ENCODE assay signal across 5 fruit fly cellular contexts in genomic region chr3R:31606242-31607143, dm6.
TF ChIP-seq lines count a peak whose summit lies in the region.

No protein-coding gene starts in this region.

- no peak for TF ChIP-seq CTCF in whole organism, embryonic (GFP tag; optimal IDR thresholded peaks at IDR 0.05; lab: Kevin White, UChicago)

TF ChIP-seq in whole organism, adult, 20 proteins besides CTCF, POLR2A, EP300 and RAD21:
- TF ChIP-seq Hr96 (GFP tag; optimal IDR thresholded peaks at IDR 0.05; lab: Kevin White, UChicago) (peak; percentile 6), CG7101 (tag; optimal IDR thresholded peaks at IDR 0.05; lab: Kevin White, UChicago) (no peak), CG7045 (GFP tag; optimal IDR thresholded peaks at IDR 0.05; lab: Kevin White, UChicago) (no peak), CG5204 (GFP tag; optimal IDR thresholded peaks at IDR 0.05; lab: Kevin White, UChicago) (no peak), CG14711 (tag; optimal IDR thresholded peaks at IDR 0.05; lab: Kevin White, UChicago) (no peak), ovo (GFP tag; optimal IDR thresholded peaks at IDR 0.05; lab: Kevin White, UChicago) (no peak), CG1620 (GFP tag; optimal IDR thresholded peaks at IDR 0.05; lab: Kevin White, UChicago) (no peak), toe (GFP tag; optimal IDR thresholded peaks at IDR 0.05; lab: Kevin White, UChicago) (no peak), tj (GFP tag; optimal IDR thresholded peaks at IDR 0.05; lab: Kevin White, UChicago) (no peak), cic (GFP tag; optimal IDR thresholded peaks at IDR 0.05; lab: Kevin White, UChicago) (no peak), CG33017 (tag; optimal IDR thresholded peaks at IDR 0.05; lab: Kevin White, UChicago) (no peak), bab1 (GFP tag; optimal IDR thresholded peaks at IDR 0.05; lab: Kevin White, UChicago) (no peak), CG12768 (GFP tag; optimal IDR thresholded peaks at IDR 0.05; lab: Kevin White, UChicago) (peak; percentile 2), pad (GFP tag; optimal IDR thresholded peaks at IDR 0.05; lab: Kevin White, UChicago) (no peak), CG11617 (GFP tag; optimal IDR thresholded peaks at IDR 0.05; lab: Kevin White, UChicago) (no peak), cnc (optimal IDR thresholded peaks at IDR 0.05; lab: Kevin White, UChicago) (no peak), Crg-1 (GFP tag; optimal IDR thresholded peaks at IDR 0.05; lab: Kevin White, UChicago) (no peak)

TF ChIP-seq in whole organism, embryonic, 481 proteins besides CTCF, POLR2A, EP300 and RAD21 (continues in another document):
- TF ChIP-seq gt (GFP tag; IDR thresholded peaks at IDR 0.05; lab: Robert Waterston, UW), result 0 out of 2 replicates have a peak, but pooled peaks have one; percentile 8
- TF ChIP-seq Hr78 (GFP tag; optimal IDR thresholded peaks at IDR 0.05; lab: Kevin White, UChicago), result peak in 1 of 2 experiments; percentile 32
- TF ChIP-seq gfzf (GFP tag; optimal IDR thresholded peaks at IDR 0.05; lab: Kevin White, UChicago), result peak; percentile 8
- TF ChIP-seq pfk (GFP tag; optimal IDR thresholded peaks at IDR 0.05; lab: Kevin White, UChicago), result peak; percentile 30
- TF ChIP-seq stwl (tag; optimal IDR thresholded peaks at IDR 0.05; lab: Kevin White, UChicago), result no peak
- no peak for TF ChIP-seq CG42726 (GFP tag; IDR thresholded peaks at IDR 0.05; lab: Robert Waterston, UW; ENCODE audit: partially characterized antibody)
- peak; percentile 10 for TF ChIP-seq HLHmδ (GFP tag; optimal IDR thresholded peaks at IDR 0.05; lab: Kevin White, UChicago)
- TF ChIP-seq chn (GFP tag; optimal IDR thresholded peaks at IDR 0.05; lab: Kevin White, UChicago), result no peak
- TF ChIP-seq ac (GFP tag; optimal IDR thresholded peaks at IDR 0.05; lab: Kevin White, UChicago), result peak; percentile 57
- peak; percentile 93 for TF ChIP-seq pros (GFP tag; optimal IDR thresholded peaks at IDR 0.05; lab: Kevin White, UChicago)
- TF ChIP-seq corto (GFP tag; optimal IDR thresholded peaks at IDR 0.05; lab: Kevin White, UChicago), result no peak
- no peak for TF ChIP-seq CG7357 (GFP tag; IDR thresholded peaks at IDR 0.05; lab: Robert Waterston, UW)
- no peak for TF ChIP-seq zfh1 (GFP tag; IDR thresholded peaks at IDR 0.05; lab: Robert Waterston, UW)
- no peak for TF ChIP-seq twi (tag; optimal IDR thresholded peaks at IDR 0.05; lab: Kevin White, UChicago)
- no peak for TF ChIP-seq lmd (GFP tag; IDR thresholded peaks at IDR 0.05; lab: Robert Waterston, UW)
- no peak for TF ChIP-seq CG32772 (GFP tag; IDR thresholded peaks at IDR 0.05; lab: Robert Waterston, UW)
- TF ChIP-seq CG15479 (GFP tag; optimal IDR thresholded peaks at IDR 0.05; lab: Kevin White, UChicago), result peak; percentile 93
- TF ChIP-seq Hr51 (GFP tag; optimal IDR thresholded peaks at IDR 0.05; lab: Kevin White, UChicago), result no peak
- no peak for TF ChIP-seq D19B (GFP tag; optimal IDR thresholded peaks at IDR 0.05; lab: Kevin White, UChicago)
- TF ChIP-seq Ravus (GFP tag; IDR thresholded peaks at IDR 0.05; lab: Robert Waterston, UW), result no peak

TF ChIP-seq in whole organism, prepupa, 60 proteins besides CTCF, POLR2A, EP300 and RAD21:
- TF ChIP-seq Hr38 (GFP tag; optimal IDR thresholded peaks at IDR 0.05; lab: Kevin White, UChicago), result no peak
- no peak for TF ChIP-seq CG7368 (GFP tag; optimal IDR thresholded peaks at IDR 0.05; lab: Kevin White, UChicago)
- TF ChIP-seq svp (GFP tag; lab: Kevin White, UChicago), result peak; percentile 57
- no peak for TF ChIP-seq lz (GFP tag; optimal IDR thresholded peaks at IDR 0.05; lab: Kevin White, UChicago)
- no peak for TF ChIP-seq CG4318 (GFP tag; optimal IDR thresholded peaks at IDR 0.05; lab: Kevin White, UChicago)
- no peak for TF ChIP-seq fd85E (GFP tag; optimal IDR thresholded peaks at IDR 0.05; lab: Kevin White, UChicago)

TF ChIP-seq in whole organism, pupa, 21 proteins besides CTCF, POLR2A, EP300 and RAD21:
- TF ChIP-seq CG9948 (tag; optimal IDR thresholded peaks at IDR 0.05; lab: Kevin White, UChicago) (no peak), EcR (GFP tag; optimal IDR thresholded peaks at IDR 0.05; lab: Kevin White, UChicago) (peak; percentile 28)

TF ChIP-seq in whole organism, wandering third instar larva, 38 proteins besides CTCF, POLR2A, EP300 and RAD21:
- TF ChIP-seq Myc (optimal IDR thresholded peaks at IDR 0.05; lab: Kevin White, UChicago), result no peak
- TF ChIP-seq Dfd (GFP tag; optimal IDR thresholded peaks at IDR 0.05; lab: Kevin White, UChicago), result no peak
- TF ChIP-seq sv (GFP tag; optimal IDR thresholded peaks at IDR 0.05; lab: Kevin White, UChicago), result no peak
- no peak for TF ChIP-seq tai (GFP tag; optimal IDR thresholded peaks at IDR 0.05; lab: Kevin White, UChicago)
- TF ChIP-seq Sp1 (GFP tag; optimal IDR thresholded peaks at IDR 0.05; lab: Kevin White, UChicago), result no peak
- no peak for TF ChIP-seq Jra (GFP tag; optimal IDR thresholded peaks at IDR 0.05; lab: Kevin White, UChicago)
- TF ChIP-seq Hnf4 (GFP tag; optimal IDR thresholded peaks at IDR 0.05; lab: Kevin White, UChicago), result peak; percentile 52
- TF ChIP-seq rgr (GFP tag; optimal IDR thresholded peaks at IDR 0.05; lab: Kevin White, UChicago), result no peak
- no peak for TF ChIP-seq Rel (GFP tag; optimal IDR thresholded peaks at IDR 0.05; lab: Kevin White, UChicago)
- TF ChIP-seq Rel (tag; optimal IDR thresholded peaks at IDR 0.05; lab: Kevin White, UChicago), result peak; percentile 1
- TF ChIP-seq h (GFP tag; optimal IDR thresholded peaks at IDR 0.05; lab: Kevin White, UChicago), result peak; percentile 73
- TF ChIP-seq dl (GFP tag; optimal IDR thresholded peaks at IDR 0.05; lab: Kevin White, UChicago; ENCODE audit: insufficient read depth in 1 of 2, partially characterized antibody in 2 of 2), result no peak
- no peak for TF ChIP-seq dsf (GFP tag; optimal IDR thresholded peaks at IDR 0.05; lab: Kevin White, UChicago; ENCODE audit: borderline replicate concordance)
TF ChIP-seq in whole organism, wandering third instar larva: peak in this region for 3.
